Worm (Caenorhabditis elegans): ENCODE measurements around the gene C44H9.4.
A peak's percentile ranks its signal among the peaks of the same experiment; 100 is the strongest.
"Not testable (repeated sequence)": the region's sequence is repeated elsewhere in the genome, so short reads cannot be mapped to it uniquely, and the experiment has no call there.

The C44H9.4 gene

DNA sequence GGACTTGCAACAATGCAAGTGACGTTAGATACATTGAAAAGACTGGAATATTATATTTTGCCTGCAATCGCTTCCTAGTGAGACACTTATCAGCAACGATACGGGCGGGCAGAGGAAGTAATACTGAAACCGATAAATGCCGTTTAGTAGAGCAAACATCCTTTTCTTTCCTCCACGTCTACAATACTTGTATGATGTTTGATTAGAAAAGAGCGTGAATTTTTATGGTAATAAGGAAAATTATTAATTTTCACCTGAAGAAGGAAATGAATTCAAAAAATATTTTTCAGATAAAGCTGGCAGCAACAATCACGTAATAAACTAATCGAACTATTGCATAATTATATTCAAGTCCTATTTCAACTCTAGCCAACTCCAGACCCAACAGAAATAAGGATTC, 19.3 kb downstream of the C44H9.4 start, which contains the start of gene C44H9.7:
Gene C44H9.7 (minus strand): TSS at position 101 of the 400 bp plus-strand sequence.
- TF ChIP-seq elt-2 (tag; optimal IDR thresholded peaks at IDR 0.05): peak; percentile 7
- TF ChIP-seq nhr-43 (tag; optimal IDR thresholded peaks at IDR 0.05; ENCODE audit: poor library complexity, severe bottlenecking): no peak
- no peak for TF ChIP-seq nhr-237 (tag; optimal IDR thresholded peaks at IDR 0.05)
- TF ChIP-seq nhr-11 (tag; optimal IDR thresholded peaks at IDR 0.05): no peak
- TF ChIP-seq unc-62 (GFP tag; optimal IDR thresholded peaks at IDR 0.05): no peak
- no peak for TF ChIP-seq sea-2 (GFP tag; optimal IDR thresholded peaks at IDR 0.05)

DNA sequence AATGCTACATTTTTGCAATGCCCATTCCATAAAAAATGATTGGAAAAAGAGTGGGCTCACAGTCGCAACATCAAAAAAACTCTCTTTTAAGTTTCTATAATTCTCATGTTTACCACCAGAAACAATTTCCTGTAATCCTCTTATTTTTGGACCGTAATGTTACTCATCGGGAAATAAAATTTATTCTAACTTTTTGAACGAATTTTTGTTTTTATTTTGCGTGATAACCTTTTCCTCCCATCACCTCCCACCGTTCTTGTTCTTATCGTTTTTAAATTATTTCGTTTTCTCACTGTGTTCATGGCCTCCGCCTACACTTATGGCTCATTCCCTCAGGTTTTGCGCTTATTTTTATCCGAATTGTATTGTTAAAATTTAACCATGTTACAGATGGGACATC, 23.7 kb downstream of the C44H9.4 start, which contains the start of gene anp-1:
Gene anp-1 (plus strand): TSS at position 301 of the 400 bp plus-strand sequence.
- TF ChIP-seq ceh-9 (tag; optimal IDR thresholded peaks at IDR 0.05) (no peak), nfya-1 (tag; optimal IDR thresholded peaks at IDR 0.05; ENCODE audit: insufficient read depth) (no peak), elt-2 (tag; optimal IDR thresholded peaks at IDR 0.05) (no peak), nhr-76 (tag; optimal IDR thresholded peaks at IDR 0.05) (no peak), fos-1 (tag; optimal IDR thresholded peaks at IDR 0.05) (no peak), nhr-28 (tag; optimal IDR thresholded peaks at IDR 0.05) (no peak), jun-1 (tag; optimal IDR thresholded peaks at IDR 0.05) (no peak), ztf-4 (tag; optimal IDR thresholded peaks at IDR 0.05) (no peak), hmg-11 (tag; optimal IDR thresholded peaks at IDR 0.05) (no peak), pha-4 (tag; optimal IDR thresholded peaks at IDR 0.05) (no peak), daf-12 (tag; optimal IDR thresholded peaks at IDR 0.05) (no peak), pqm-1 (tag; optimal IDR thresholded peaks at IDR 0.05) (no peak), ztf-11 (tag; optimal IDR thresholded peaks at IDR 0.05) (no peak), snpc-4 (tag; optimal IDR thresholded peaks at IDR 0.05) (no peak), unc-39 (tag; optimal IDR thresholded peaks at IDR 0.05) (no peak), mml-1 (tag; optimal IDR thresholded peaks at IDR 0.05) (no peak)

DNA sequence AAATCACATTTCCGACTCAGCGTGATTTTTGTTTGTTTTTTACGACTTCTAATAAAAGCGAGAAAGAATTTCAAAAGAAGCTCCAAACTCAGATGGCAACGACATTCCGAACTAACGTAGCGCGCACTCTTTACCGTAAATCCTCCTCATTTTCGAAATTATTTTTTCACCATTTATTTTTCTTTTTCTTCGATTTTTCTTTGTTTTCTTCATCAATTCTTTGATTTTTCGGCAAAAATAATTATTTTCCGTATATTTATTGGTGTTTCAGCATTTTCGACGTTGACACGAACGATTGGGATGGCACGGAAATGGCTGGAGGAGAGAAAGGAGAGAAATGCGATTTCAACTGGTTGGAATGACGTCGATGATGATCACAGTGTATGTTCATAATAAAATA, 30.1 kb downstream of the C44H9.4 start, which contains the start of gene T07F10.5:
Gene T07F10.5 (plus strand): TSS at position 301 of the 400 bp plus-strand sequence.
- not testable (repeated sequence) for TF ChIP-seq skn-1, nhr-237, egl-5 (tag; optimal IDR thresholded peaks at IDR 0.05)

DNA sequence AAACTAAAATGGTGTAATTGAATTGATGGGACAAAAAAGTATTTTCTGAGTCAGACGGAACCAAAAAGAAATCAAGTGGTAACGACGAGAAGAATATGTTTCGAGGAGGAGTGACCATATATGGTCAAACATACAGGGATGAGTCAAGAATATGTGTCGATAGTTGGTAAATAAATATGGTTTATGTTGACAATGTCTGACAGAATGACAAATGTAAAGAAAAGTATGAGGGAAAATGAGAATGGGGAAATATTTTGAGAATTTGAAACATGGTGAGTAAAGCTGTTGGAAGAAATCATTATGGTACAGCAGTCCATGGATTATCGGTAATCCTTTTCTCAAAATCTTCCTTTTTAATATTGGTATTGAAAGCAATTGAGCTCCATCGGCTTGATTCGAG, 32.5 kb downstream of the C44H9.4 start, which contains the start of gene nspg-1:
Gene nspg-1 (minus strand): TSS at position 101 of the 400 bp plus-strand sequence.
- peak; percentile 49 for TF ChIP-seq pha-4 (tag; optimal IDR thresholded peaks at IDR 0.05)
- TF ChIP-seq ama-1 (optimal IDR thresholded peaks at IDR 0.05): no peak

DNA sequence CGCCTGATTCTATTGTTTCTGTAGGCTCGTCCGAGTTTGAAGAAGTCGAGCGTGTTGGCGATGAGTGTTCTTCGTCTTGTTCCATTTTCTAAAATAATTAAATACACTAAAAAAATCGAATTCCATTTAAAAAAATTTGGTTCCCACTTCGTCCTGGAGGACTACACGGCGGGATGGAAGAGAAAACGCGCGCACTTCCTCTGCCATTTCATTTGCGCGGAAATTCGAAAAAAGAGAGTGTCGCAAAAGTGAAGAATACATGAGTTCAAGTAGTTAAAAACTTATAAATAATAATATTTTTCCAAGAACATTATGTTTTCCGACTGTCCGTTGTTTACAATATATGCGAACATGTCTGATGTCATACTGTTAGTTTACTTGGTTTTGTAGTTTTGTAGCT, 34.5 kb downstream of the C44H9.4 start, which contains the start of gene T07F10.3:
Gene T07F10.3 (minus strand): TSS at position 98 of the 400 bp plus-strand sequence.
- peak; percentile 57 for TF ChIP-seq pqm-1 (tag; optimal IDR thresholded peaks at IDR 0.05)
- peak; percentile 31 for TF ChIP-seq ceh-28 (tag; optimal IDR thresholded peaks at IDR 0.05)
- TF ChIP-seq ceh-82 (tag; optimal IDR thresholded peaks at IDR 0.05): peak; percentile 60
- TF ChIP-seq R02D3.7 (tag; optimal IDR thresholded peaks at IDR 0.05): peak; percentile 74
- no peak for TF ChIP-seq elt-3 (tag; optimal IDR thresholded peaks at IDR 0.05)
- no peak for TF ChIP-seq elt-1 (tag; optimal IDR thresholded peaks at IDR 0.05)
- peak; percentile 57 for TF ChIP-seq elt-2 (tag; optimal IDR thresholded peaks at IDR 0.05)
- peak; percentile 84 for TF ChIP-seq lin-15B (tag; optimal IDR thresholded peaks at IDR 0.05)
- TF ChIP-seq nhr-11 (tag; optimal IDR thresholded peaks at IDR 0.05): no peak
- TF ChIP-seq lin-39 (tag; optimal IDR thresholded peaks at IDR 0.05): peak; percentile 18
- no peak for TF ChIP-seq aly-2 (tag; optimal IDR thresholded peaks at IDR 0.05)
- no peak for TF ChIP-seq nhr-76 (tag; optimal IDR thresholded peaks at IDR 0.05)
- TF ChIP-seq fkh-2 (tag; optimal IDR thresholded peaks at IDR 0.05): no peak
- peak; percentile 66 for TF ChIP-seq hmg-11 (tag; optimal IDR thresholded peaks at IDR 0.05)
- TF ChIP-seq daf-12 (tag; optimal IDR thresholded peaks at IDR 0.05): no peak
- no peak for TF ChIP-seq nhr-67 (tag; optimal IDR thresholded peaks at IDR 0.05)
- no peak for TF ChIP-seq fkh-10 (GFP tag; optimal IDR thresholded peaks at IDR 0.05)
- no peak for TF ChIP-seq sea-2 (GFP tag; optimal IDR thresholded peaks at IDR 0.05)
- peak; percentile 97 for TF ChIP-seq nhr-43 (tag; optimal IDR thresholded peaks at IDR 0.05; ENCODE audit: poor library complexity, severe bottlenecking)
- TF ChIP-seq nfya-1 (tag; optimal IDR thresholded peaks at IDR 0.05; ENCODE audit: insufficient read depth): peak; percentile 85
- TF ChIP-seq ztf-11 (tag; optimal IDR thresholded peaks at IDR 0.05): no peak
- TF ChIP-seq ama-1 (optimal IDR thresholded peaks at IDR 0.05): no peak
- TF ChIP-seq skn-1 (tag; optimal IDR thresholded peaks at IDR 0.05): no peak
- TF ChIP-seq ztf-4 (tag; optimal IDR thresholded peaks at IDR 0.05): no peak
- TF ChIP-seq egl-5 (tag; optimal IDR thresholded peaks at IDR 0.05): no peak
- TF ChIP-seq nhr-23 (tag; optimal IDR thresholded peaks at IDR 0.05): peak; percentile 94
- peak; percentile 89 for TF ChIP-seq lsy-12 (tag; optimal IDR thresholded peaks at IDR 0.05)
- TF ChIP-seq zag-1 (tag; optimal IDR thresholded peaks at IDR 0.05): no peak
- TF ChIP-seq tbx-2 (tag; optimal IDR thresholded peaks at IDR 0.05): peak; percentile 43
- TF ChIP-seq nhr-12 (tag; optimal IDR thresholded peaks at IDR 0.05): no peak
- TF ChIP-seq pha-4 (tag; optimal IDR thresholded peaks at IDR 0.05): peak; percentile 94
- TF ChIP-seq unc-39 (tag; optimal IDR thresholded peaks at IDR 0.05): no peak
- no peak for TF ChIP-seq fos-1 (tag; optimal IDR thresholded peaks at IDR 0.05)
- TF ChIP-seq mml-1 (tag; optimal IDR thresholded peaks at IDR 0.05): no peak
- no peak for TF ChIP-seq unc-62 (GFP tag; optimal IDR thresholded peaks at IDR 0.05)
- no peak for TF ChIP-seq ceh-9 (tag; optimal IDR thresholded peaks at IDR 0.05)
- no peak for TF ChIP-seq ceh-16 (tag; optimal IDR thresholded peaks at IDR 0.05)
- TF ChIP-seq jun-1 (tag; optimal IDR thresholded peaks at IDR 0.05): peak; percentile 22
- peak; percentile 74 for TF ChIP-seq nhr-25 (tag; optimal IDR thresholded peaks at IDR 0.05)

Measured in whole organism, L3 larva.